Fruit fly (Drosophila melanogaster) whole organism, larva: ENCODE results near the gene fit.

Experiments used
- noc ChIP-seq: fragments of 200-800 bp; sonication (Bioruptor generic); optimal IDR thresholded peaks from 3 replicates; lab custom pipeline; 2019; ENCODE audit warnings: missing biosample characterization, mild to moderate bottlenecking, missing genetic modification characterization, moderate library complexity

The fit gene

DNA sequence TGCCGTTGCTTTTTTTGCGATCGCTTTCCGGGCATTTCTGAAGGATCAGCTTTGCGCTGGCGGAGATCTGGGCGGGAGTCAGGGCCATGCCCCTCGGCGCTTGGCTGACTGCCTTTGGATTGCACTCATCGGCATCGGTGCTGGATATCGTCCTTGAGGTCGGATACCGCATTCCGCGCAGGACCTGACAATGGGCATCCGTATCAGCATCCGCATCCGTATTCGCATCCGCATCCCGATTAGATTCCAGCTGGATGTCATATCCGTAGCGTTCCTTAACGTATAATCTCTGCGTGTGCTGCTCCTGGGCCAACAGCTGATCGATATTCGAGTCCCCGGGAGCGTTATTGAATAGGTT lies 28.8 kb downstream of the fit start:
- no peak for TF ChIP-seq noc (tag; lab: Kevin White, UChicago)

DNA sequence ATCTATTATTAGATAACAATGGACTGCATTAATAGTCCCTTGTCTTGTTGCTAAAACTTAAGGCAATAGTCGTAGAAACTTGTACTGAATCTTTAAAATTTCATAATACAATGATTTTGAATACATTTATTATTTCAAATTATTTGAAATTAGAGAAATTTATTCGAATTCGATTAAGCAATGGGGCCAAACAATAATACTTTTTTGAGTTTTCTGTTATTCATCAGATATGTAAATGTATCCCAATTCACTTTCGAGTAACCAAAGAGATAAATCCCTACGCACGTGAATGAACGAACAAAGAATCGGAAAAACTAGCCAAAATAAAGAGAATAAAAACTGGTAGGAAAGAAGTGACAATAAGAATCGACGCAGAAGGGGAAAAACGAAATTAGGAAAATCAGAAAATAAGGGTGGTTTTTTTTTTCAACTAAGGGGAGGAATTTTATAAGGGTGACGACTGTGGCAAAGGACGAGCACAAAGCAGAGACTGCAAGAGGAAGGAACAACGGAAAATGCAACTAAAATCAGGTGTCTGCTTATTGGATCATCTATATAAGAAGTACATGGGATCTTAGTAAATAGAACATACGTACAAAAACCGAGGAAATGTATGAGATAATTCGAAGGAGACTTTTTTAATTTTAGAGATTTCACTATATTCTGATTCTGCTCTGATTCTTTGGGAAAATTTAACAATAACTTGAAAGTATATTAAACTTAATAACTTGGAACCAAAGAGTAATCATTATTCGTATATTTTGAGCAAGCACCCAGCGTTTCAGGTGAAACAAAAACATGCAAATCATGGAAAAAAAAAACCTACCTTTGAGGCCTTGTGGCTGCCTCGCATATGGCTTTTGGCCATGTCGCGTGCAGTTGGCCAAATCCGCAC lies 29.4 kb downstream of the fit start:
- no peak for TF ChIP-seq noc (tag; lab: Kevin White, UChicago)

DNA sequence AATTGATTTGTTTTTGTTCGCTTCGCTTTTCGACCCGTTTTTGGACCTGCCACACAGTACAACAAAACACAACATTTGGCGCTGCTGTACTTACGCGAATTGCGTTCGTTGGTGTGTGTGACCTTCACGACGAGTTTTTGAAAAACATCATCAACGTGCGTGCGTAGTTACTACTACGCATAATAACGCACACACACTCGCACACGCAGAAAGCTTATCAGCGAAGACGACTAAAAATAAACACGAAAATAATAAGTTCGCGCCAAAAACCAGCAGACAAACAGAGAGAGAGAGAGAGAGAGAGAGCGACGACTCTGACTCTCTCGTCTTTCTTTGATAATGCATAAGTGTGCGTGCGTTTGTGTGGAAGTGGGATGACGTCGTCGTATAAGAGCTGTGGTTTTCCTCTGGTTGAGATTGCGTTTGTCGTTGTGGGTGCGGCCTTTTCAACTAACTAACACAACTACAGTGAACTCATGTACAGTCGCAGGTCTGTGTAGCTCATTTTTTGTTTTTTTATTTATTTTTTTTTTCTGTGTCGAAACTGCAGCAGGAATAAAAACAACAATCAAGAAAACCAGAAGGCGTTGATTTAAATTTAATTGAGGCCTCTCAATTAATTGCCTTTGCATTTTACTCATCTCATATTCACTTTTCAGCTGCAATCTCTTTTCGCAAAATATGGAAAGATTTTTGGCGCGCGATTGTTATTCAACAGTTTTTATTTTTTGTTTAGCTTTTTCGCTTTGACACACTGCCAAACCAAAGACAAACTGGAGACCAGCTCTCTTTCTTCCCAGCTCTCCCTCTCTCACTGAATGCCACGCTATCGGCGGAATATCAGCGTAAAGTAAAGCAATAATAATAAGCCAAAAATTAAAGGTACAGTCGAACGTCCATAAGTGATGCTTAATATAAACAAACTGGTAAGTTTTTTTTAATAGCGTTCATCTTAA lies 30.4 kb downstream of the fit start:
- TF ChIP-seq noc (tag; lab: Kevin White, UChicago): no peak

DNA sequence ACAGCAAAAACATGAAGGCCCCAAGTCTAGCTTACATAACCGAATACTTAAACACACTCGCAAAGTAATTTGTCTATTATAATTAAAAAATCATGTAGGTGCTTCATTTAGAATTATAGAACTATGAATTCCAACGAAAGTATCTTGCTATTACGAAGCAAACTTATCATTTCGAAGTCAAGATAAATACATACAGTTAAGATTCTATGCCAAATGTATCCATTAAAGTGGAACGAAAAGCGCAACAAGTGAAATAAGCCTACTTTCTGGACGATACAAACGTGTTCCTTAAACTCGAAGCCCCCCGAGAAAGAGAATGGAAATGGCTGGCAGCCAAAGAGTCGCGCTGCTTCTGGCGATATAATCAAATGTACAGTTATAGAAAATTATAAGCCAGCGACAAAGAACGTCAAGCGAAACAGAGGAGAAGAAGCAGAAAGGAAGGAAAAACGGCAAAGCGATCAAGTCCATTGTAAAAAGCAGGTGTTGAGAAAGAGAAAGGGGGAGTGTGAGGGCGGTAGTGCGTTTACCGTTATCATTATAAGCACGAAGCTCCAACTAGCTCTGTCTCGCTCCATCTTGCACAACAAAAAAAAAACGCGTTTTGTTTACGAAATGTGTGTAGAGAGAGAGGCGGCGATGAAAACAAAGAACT lies 31.5 kb downstream of the fit start:
- peak; percentile 23 for TF ChIP-seq noc (tag; lab: Kevin White, UChicago)

DNA sequence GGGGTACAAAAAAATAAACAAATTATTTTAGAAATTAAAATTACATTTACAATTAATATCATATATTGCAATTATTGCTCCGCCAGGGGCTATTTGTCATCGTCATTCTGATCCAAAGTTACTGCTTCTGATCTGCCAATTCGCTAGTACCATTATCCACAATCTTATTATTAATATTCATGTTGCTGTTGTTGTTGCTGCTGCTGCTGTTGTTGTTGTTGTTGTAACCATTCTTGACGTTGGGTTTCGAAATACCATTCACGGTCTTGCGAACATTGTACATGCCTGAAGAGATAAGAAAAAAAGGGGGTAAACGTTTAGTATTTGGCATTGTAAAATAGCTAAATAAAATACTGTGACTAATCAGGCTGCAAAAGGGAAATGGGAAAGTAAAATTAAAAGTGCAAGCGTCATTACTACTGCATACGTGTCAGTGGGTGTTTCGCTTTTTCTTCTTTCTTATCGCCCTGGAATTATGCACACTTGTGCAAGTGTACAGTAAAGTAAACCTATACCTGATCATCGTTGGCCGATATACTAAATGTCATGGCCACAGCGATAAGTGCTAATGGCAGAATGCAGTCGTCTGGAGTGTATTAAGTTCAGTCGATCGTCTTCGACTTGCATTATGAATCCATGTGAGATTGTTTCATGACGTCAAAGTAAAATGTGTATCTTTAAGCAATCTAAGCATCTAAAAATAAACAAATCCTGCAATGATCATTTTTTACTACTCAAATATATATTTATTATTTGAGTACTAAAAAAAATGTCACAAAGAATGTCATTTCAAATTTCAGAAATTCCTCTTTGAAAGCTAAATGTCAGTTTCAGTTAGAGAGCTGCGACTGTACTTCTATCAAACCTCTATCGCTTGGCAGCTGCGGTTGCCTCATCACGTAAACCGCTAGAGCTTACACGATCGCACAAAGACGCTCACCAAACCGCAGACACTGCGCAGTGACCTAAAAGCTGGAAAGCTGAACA lies 32.4 kb downstream of the fit start:
- no peak for TF ChIP-seq noc (tag; lab: Kevin White, UChicago)

DNA sequence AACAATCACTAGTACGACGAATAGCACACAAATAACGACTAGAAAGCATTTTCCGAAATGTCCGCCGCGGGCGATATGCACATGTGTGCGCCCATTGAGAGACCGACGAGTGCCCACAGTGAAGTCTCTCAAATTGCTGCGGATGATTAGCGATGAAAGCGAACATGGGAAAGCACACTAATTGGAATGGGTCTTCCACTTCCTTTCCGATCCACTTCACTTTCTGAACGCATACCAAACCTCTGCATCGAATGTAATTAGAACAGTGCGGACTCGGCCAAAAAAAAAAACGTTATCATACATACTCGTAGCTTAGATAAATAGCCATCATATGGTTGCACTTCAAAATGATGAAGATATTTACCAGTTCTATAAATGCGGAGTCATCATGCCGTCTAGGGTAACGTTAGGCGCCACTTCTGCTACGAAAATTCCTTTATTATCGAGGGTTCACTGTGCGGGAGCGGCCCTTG lies 34.2 kb downstream of the fit start:
- TF ChIP-seq noc (tag; lab: Kevin White, UChicago): no peak

DNA sequence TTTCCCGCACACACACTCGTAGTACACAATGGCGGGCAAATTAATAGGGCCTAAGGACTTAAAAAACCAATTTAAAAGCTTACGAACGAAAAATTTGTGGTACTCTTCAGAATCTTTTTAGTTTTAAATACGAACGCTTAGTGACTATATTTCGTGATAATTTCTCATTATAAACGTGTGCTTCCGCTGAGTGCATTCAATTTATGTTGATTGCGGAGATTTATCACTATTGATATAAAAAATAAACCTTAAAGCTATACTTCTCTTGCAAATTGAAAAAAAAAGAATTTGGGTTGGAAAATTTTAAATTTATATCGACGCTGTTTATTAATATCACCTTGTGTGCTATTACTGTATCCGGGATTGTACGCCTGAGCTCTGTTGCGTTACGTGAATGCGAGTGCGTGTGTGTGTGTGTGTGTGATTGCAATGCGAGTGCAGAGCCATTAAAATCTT lies 35.2 kb downstream of the fit start:
- TF ChIP-seq noc (tag; lab: Kevin White, UChicago): peak; percentile 52

DNA sequence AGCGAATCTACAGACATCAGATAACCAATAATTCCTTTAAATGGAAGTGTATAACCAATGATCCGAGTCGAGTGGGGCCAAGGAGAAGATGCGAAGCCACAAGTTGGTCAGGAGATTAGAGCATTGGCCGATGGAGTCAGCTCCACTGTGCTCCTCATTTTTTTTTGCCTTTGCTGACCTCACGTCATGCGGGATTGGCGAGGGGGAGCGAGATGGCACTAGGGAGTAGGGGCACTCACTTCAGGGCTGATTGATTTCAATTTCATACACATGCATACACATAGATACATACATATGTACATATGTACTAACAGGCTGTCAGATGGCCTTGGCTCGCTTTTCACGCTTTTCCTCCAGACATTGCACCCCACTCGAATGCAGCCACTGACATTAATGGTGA lies 36.0 kb downstream of the fit start:
- no peak for TF ChIP-seq noc (tag; lab: Kevin White, UChicago)

DNA sequence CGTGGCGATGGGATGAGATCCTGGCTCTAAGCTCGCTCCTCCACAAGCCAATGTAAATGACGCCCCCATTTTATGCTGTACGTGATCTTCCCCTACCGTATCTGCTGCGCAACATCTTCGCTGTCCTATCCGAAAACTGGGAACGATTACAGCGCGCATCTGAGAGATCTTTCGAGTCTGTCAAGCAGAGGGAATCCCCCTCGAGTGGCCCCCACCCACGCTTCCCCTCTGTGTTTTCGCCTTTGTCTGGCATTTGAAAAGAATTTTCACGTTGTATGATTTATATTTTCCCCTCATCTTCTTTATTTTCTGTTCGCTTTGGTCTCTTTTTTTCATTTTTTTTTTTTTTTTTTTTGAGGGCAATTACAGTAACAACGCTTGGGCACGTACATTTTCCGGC lies 36.8 kb downstream of the fit start:
- no peak for TF ChIP-seq noc (tag; lab: Kevin White, UChicago)

DNA sequence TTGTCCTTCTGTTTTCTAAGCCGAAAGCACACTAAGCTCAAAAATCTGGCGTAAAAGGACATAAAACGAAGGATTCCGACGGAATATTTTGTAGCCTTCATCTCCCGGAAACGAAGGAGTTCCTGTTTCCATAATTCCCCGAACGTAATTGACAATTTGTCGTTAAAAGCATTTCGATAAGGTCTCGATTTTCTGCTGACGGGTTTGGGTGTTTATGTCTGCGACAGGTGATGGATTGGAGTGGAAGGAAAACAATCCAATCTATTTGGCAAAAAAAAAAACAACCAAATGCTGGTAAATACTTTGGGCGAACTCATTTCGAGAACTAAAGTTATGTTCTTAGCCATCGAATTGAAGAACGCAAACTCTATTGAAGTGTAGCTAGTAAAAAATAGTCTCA lies 37.7 kb downstream of the fit start, which contains the start of gene Gr93d:
Gr93d (minus strand) TSS at position 101 of the 400 bp plus-strand sequence.
- TF ChIP-seq noc (tag; lab: Kevin White, UChicago): no peak

DNA sequence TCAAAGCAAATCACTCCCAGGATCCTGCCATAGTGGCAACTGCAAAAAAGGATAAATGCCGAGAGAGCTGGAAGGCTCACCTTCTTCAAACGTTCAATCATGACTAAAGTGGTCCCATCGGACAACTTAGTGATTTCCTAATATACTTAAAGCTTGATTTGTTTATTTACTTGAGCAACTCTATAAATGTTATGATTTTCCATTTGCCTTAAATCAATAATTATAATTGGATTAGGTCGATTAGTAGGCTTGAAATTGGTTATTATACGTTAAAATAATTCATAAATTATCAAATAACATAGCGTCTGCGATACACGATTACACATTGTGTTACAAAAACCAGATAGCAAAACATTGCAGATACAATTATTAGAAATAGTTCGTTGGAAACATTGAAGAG lies 39.1 kb downstream of the fit start, which contains the start of gene Gr93c:
Gr93c (minus strand) TSS at position 101 of the 400 bp plus-strand sequence.
- no peak for TF ChIP-seq noc (tag; lab: Kevin White, UChicago)

DNA sequence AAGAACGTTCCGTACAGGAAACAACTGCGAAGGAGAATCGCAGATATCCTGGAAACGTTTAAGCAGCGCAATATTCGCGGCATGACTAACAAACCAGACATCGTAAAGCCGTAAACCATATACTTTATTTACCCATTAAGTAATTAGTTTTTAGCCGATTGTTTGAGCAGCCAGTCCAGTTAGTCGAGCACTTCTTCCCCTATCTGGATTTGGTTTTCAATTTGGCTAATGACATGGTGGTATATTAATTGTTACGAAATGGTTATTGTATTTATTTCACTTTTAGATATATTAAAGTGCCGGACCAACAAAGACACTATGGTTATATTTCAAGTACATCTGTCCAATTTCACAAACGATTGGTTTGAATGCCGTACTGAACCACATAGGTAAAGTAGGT lies 40.6 kb downstream of the fit start, which contains the start of gene Gr93b:
Gr93b (minus strand) TSS at position 101 of the 400 bp plus-strand sequence.
- no peak for TF ChIP-seq noc (tag; lab: Kevin White, UChicago)

DNA sequence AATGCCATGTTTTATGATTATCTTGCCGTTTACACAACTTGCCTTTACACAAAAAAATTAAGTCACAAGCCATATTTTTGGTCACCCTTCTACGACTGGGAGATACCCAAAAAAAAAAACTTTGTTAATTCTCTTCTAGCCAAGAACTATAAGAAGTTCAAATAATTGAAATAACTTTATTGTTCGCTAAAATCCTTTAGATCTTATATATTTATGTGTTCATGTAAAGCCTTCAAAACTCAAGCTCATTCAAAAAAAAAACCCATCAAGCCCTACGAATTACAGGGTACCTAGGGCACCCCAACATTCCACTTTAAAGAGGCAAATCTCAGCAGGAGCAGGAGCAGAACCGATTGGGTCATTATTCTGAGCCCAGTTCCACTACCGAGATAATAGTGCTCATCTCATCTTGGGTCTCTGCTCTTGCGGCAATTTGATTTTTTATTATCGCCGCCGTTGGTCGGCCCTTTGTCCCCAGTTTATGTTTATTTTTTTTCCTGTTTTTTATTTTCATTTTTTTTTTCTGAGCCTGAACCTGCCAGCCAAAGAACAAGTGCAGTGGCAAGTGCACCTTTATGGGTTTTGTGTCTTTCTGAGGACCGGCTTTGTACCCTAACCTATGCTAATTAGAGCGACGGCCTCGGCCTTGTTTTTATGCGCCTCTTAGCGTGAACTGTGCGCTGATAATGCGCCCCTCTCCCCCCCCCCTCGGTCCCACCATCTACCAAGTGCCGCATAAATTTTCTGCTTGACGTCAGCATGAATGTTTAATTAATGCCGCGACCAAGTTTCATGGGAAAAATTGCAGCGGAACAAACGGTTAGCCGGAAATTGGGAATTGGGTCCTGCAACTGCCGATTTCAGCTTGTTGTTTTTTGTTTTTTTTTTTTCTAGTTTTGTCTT lies 42.5 kb downstream of the fit start:
- TF ChIP-seq noc (tag; lab: Kevin White, UChicago): no peak
